Fruit fly (Drosophila melanogaster) Kc167 (cell line): ENCODE measurements around the gene CG11151.

ENCODE experiments used
- Sin3A ChIP-seq: fragments of >200 bp; optimal IDR thresholded peaks from 2 replicates; lab custom pipeline; 2018; ENCODE audit warnings: missing external identifiers
- insv ChIP-seq: fragments of >200 bp; optimal IDR thresholded peaks from 3 replicates; lab custom pipeline; 2018; ENCODE audit warnings: missing external identifiers
- psq ChIP-seq: fragments of >200 bp; optimal IDR thresholded peaks from 2 replicates; lab custom pipeline; 2017; ENCODE audit warnings: missing external identifiers
- ttk ChIP-seq: sonication (Bioruptor generic); optimal IDR thresholded peaks from 2 replicates; lab custom pipeline; 2017; ENCODE audit warnings: missing external identifiers

DNA sequence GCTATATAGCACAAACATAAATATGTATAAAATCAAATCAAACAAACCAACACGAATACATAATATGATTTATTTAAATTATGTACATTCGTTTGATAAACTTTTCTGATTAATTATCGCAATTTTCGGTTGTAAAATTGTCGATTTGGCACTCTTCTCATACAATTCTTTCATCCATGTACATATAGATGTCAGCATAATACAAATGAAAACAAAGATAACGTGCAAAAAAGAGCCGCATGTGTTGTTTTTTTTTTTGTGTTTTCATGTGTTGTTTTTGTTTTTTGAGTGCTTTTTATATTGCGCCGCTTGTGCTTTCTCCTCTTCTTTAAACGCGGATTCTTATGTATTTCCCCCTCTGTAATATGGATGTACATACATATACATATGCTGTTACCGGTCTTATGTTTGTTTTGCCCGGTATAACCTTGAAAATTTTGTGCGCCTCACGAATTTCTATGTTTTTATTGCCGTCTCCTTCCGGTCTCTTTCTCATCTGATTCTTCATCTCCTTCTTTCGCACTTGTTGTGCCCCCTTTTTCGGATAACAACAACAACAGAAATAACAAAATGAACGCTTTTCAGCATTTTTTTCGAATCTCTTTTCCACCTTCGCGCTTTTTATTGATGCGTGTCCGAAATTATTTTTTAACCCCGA, 13.7 kb downstream of the CG11151 start:
- TF ChIP-seq insv (lab: Kevin White, UChicago) (no peak), Sin3A (lab: Kevin White, UChicago) (no peak), psq (lab: Kevin White, UChicago) (peak; percentile 36), ttk (lab: Kevin White, UChicago) (no peak)
